Fruit fly (Drosophila melanogaster): ENCODE measurements around the gene SdhAL.

DNA sequence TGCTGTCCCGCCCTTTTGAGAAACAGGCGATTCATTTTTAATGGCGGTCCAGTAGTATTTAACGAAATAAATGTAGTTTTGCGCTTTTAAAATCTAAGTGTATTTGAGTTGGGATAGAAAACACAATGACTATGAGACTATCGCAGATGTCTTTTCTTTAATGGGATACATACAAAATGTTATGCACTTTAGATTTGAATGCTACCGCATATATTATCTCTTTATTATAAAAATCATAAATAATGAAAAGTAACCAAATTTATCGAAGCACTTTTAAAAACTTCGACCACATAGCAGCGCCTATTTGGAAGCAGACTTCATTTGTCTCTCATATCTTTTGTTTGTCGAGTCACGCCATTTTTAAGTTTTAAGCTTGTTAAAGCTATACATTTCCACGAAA, at the start of gene SdhAL:
- TF ChIP-seq psq (optimal IDR thresholded peaks at IDR 0.05) (no peak), Sin3A (optimal IDR thresholded peaks at IDR 0.05) (no peak), h (optimal IDR thresholded peaks at IDR 0.05) (no peak), Myc (optimal IDR thresholded peaks at IDR 0.05) (no peak), ttk (optimal IDR thresholded peaks at IDR 0.05) (no peak)

Measured in Kc167 (cell line).